Fruit fly (Drosophila melanogaster) whole organism, embryonic: ENCODE data around the gene Fancl.

Source experiments
- Asciz ChIP-seq: fragments of 200-800 bp; sonication (Bioruptor generic); optimal IDR thresholded peaks from 2 replicates; lab custom pipeline; 2017; ENCODE audit warnings: missing biosample characterization, mild to moderate bottlenecking, missing genetic modification characterization, missing genetic modification reagents
- Bgb ChIP-seq: fragments of 200-800 bp; sonication (Bioruptor generic); IDR thresholded peaks from 2 replicates; pipeline ENCODE4 v1.3.6; 2022; ENCODE audit warnings: missing biosample characterization, missing genetic modification characterization; ENCODE audit not compliant: partially characterized antibody
- CG10209 ChIP-seq: fragments of 200-800 bp; sonication (Bioruptor generic); optimal IDR thresholded peaks from 3 replicates; lab custom pipeline; 2017; ENCODE audit warnings: missing biosample characterization, mild to moderate bottlenecking, missing genetic modification characterization, missing genetic modification reagents
- CG10543 ChIP-seq: fragments of 200-800 bp; sonication (Bioruptor generic); optimal IDR thresholded peaks from 3 replicates; lab custom pipeline; 2017; ENCODE audit warnings: missing biosample characterization, mild to moderate bottlenecking, missing genetic modification characterization, moderate library complexity
- CG11504 ChIP-seq: fragments of 200-800 bp; sonication (Bioruptor generic); optimal IDR thresholded peaks from 3 replicates; lab custom pipeline; 2019; ENCODE audit warnings: missing biosample characterization, mild to moderate bottlenecking, missing genetic modification characterization, moderate library complexity
- CG13424 ChIP-seq: fragments of 200-800 bp; sonication (Bioruptor generic); optimal IDR thresholded peaks from 2 replicates; lab custom pipeline; 2019; ENCODE audit warnings: missing biosample characterization, mild to moderate bottlenecking, missing genetic modification characterization, moderate library complexity
- CG13624 ChIP-seq: fragments of 200-800 bp; sonication (Bioruptor generic); optimal IDR thresholded peaks from 2 replicates; lab custom pipeline; 2016; ENCODE audit warnings: missing biosample characterization, missing genetic modification characterization
- CG14050 ChIP-seq: fragments of 200-800 bp; sonication (Bioruptor generic); IDR thresholded peaks from 3 replicates; pipeline ENCODE4 v1.3.6; 2022; ENCODE audit warnings: missing biosample characterization, missing genetic modification characterization
- CG16779 ChIP-seq: fragments of 200-800 bp; sonication (Bioruptor generic); IDR thresholded peaks from 2 replicates; pipeline ENCODE4 v1.3.6; 2022; ENCODE audit warnings: missing biosample characterization, missing genetic modification characterization
- CG18262 ChIP-seq: fragments of 200-800 bp; optimal IDR thresholded peaks from 3 replicates; lab custom pipeline; 2019; ENCODE audit warnings: missing biosample characterization, mild to moderate bottlenecking, missing genetic modification characterization, moderate library complexity
- CG32532 ChIP-seq: fragments of 200-800 bp; sonication (Bioruptor generic); IDR thresholded peaks from 2 replicates; pipeline ENCODE4 v1.3.6; 2022; ENCODE audit warnings: missing biosample characterization, missing genetic modification characterization
- CG32767 ChIP-seq: fragments of 200-800 bp; sonication (Bioruptor generic); IDR thresholded peaks from 2 replicates; pipeline ENCODE4 v1.3.6; 2022; ENCODE audit warnings: missing biosample characterization, missing genetic modification characterization
- CG4360 ChIP-seq: fragments of 200-800 bp; sonication (Bioruptor generic); IDR thresholded peaks from 2 replicates; pipeline ENCODE4 v1.3.6; 2022; ENCODE audit warnings: missing biosample characterization, missing genetic modification characterization
- CG4854 ChIP-seq: fragments of 200-800 bp; sonication (Bioruptor generic); optimal IDR thresholded peaks from 2 replicates; lab custom pipeline; 2016; ENCODE audit warnings: missing biosample characterization, missing genetic modification characterization, inconsistent platforms
- CG7357 ChIP-seq: fragments of 200-800 bp; sonication (Bioruptor generic); IDR thresholded peaks from 3 replicates; pipeline ENCODE4 v1.3.6; 2022; ENCODE audit warnings: missing biosample characterization, missing genetic modification characterization
- D19B ChIP-seq: fragments of 200-800 bp; sonication (Bioruptor generic); optimal IDR thresholded peaks from 2 replicates; lab custom pipeline; 2017; ENCODE audit warnings: missing biosample characterization, mild to moderate bottlenecking, missing genetic modification characterization
- Dip3 ChIP-seq: fragments of 200-800 bp; sonication (Bioruptor generic); optimal IDR thresholded peaks from 3 replicates; lab custom pipeline; 2016; ENCODE audit warnings: missing biosample characterization, missing genetic modification characterization
- Dll ChIP-seq: fragments of 200-800 bp; sonication (Bioruptor generic); IDR thresholded peaks from 4 replicates; pipeline ENCODE4 v1.3.6; 2022; ENCODE audit warnings: missing biosample characterization, missing genetic modification characterization; ENCODE audit not compliant: partially characterized antibody
- Fer2 ChIP-seq: fragments of 200-800 bp; sonication (Bioruptor generic); optimal IDR thresholded peaks from 2 replicates; lab custom pipeline; 2018; ENCODE audit warnings: missing biosample characterization, mild to moderate bottlenecking, missing genetic modification characterization, moderate library complexity
- Fer3 ChIP-seq: fragments of 200-800 bp; sonication (Bioruptor generic); optimal IDR thresholded peaks from 2 replicates; lab custom pipeline; 2018; ENCODE audit warnings: missing biosample characterization, mild to moderate bottlenecking, missing genetic modification characterization, moderate library complexity
- Gug ChIP-seq: fragments of 200-800 bp; sonication (Bioruptor generic); IDR thresholded peaks from 4 replicates; pipeline ENCODE4 v1.3.6; 2022; ENCODE audit warnings: missing biosample characterization, missing genetic modification characterization
- HLHmδ ChIP-seq: fragments of 200-800 bp; sonication (Bioruptor generic); optimal IDR thresholded peaks from 2 replicates; lab custom pipeline; 2018; ENCODE audit warnings: missing biosample characterization, mild to moderate bottlenecking, missing genetic modification characterization, moderate library complexity
- MESR4 ChIP-seq: fragments of 200-800 bp; sonication (Bioruptor generic); optimal IDR thresholded peaks from 2 replicates; lab custom pipeline; 2018; ENCODE audit warnings: missing biosample characterization, mild to moderate bottlenecking, missing genetic modification characterization, moderate library complexity
- Neu2 ChIP-seq: fragments of 200-800 bp; sonication (Bioruptor generic); optimal IDR thresholded peaks from 3 replicates; lab custom pipeline; 2016; ENCODE audit warnings: missing biosample characterization, missing genetic modification characterization, borderline replicate concordance
- Nf-YB ChIP-seq: fragments of 200-800 bp; sonication (Bioruptor generic); optimal IDR thresholded peaks from 3 replicates; lab custom pipeline; 2019; ENCODE audit warnings: missing biosample characterization, mild to moderate bottlenecking, missing genetic modification characterization, moderate library complexity
- NfI ChIP-seq: fragments of 200-800 bp; sonication (Bioruptor generic); optimal IDR thresholded peaks from 3 replicates; lab custom pipeline; 2018; ENCODE audit warnings: missing biosample characterization, mild to moderate bottlenecking, missing genetic modification characterization, moderate library complexity
- Optix ChIP-seq: fragments of 200-800 bp; sonication (Bioruptor generic); IDR thresholded peaks from 3 replicates; pipeline ENCODE4 v1.3.6; 2022; ENCODE audit warnings: missing biosample characterization, missing genetic modification characterization
- Sox100B ChIP-seq: fragments of 200-800 bp; sonication (Bioruptor generic); optimal IDR thresholded peaks from 3 replicates; lab custom pipeline; 2018; ENCODE audit warnings: missing biosample characterization, mild to moderate bottlenecking, missing genetic modification characterization
- Ssrp ChIP-seq: fragments of 200-800 bp; sonication (Bioruptor generic); optimal IDR thresholded peaks from 2 replicates; lab custom pipeline; 2018; ENCODE audit warnings: missing biosample characterization, mild to moderate bottlenecking, missing genetic modification characterization, moderate library complexity
- Taf1 ChIP-seq: fragments of 200-800 bp; sonication (Bioruptor generic); IDR thresholded peaks from 2 replicates; pipeline ENCODE4 v1.3.6; 2022; ENCODE audit warnings: missing biosample characterization, missing genetic modification characterization
- bab2 ChIP-seq: fragments of 200-800 bp; sonication (Bioruptor generic); optimal IDR thresholded peaks from 2 replicates; lab custom pipeline; 2016; ENCODE audit warnings: missing biosample characterization, missing genetic modification characterization
- caup ChIP-seq: fragments of 200-800 bp; sonication (Bioruptor generic); optimal IDR thresholded peaks from 3 replicates; lab custom pipeline; 2017; ENCODE audit warnings: missing biosample characterization, mild to moderate bottlenecking, missing genetic modification characterization, moderate library complexity; ENCODE audit not compliant: severe bottlenecking
- chn ChIP-seq: fragments of 200-800 bp; sonication (Bioruptor generic); optimal IDR thresholded peaks from 2 replicates; lab custom pipeline; 2016; ENCODE audit warnings: missing biosample characterization, missing genetic modification characterization
- ci ChIP-seq: fragments of 200-800 bp; sonication (Bioruptor generic); IDR thresholded peaks from 3 replicates; pipeline ENCODE4 v1.3.6; 2022; ENCODE audit warnings: missing biosample characterization, missing genetic modification characterization
- disco-r ChIP-seq: fragments of 200-800 bp; sonication (Bioruptor generic); optimal IDR thresholded peaks from 2 replicates; lab custom pipeline; 2016; ENCODE audit warnings: missing biosample characterization, missing genetic modification characterization
- fu2 ChIP-seq: fragments of 200-800 bp; sonication (Bioruptor generic); optimal IDR thresholded peaks from 2 replicates; lab custom pipeline; 2016; ENCODE audit warnings: missing biosample characterization, missing genetic modification characterization
- gem ChIP-seq: fragments of 200-800 bp; sonication (Bioruptor generic); optimal IDR thresholded peaks from 2 replicates; lab custom pipeline; 2019; ENCODE audit warnings: missing biosample characterization, mild to moderate bottlenecking, missing genetic modification characterization, moderate library complexity
- mld ChIP-seq: fragments of 200-800 bp; sonication (Bioruptor generic); IDR thresholded peaks from 3 replicates; pipeline ENCODE4 v1.3.6; 2022; ENCODE audit warnings: missing biosample characterization, missing genetic modification characterization; ENCODE audit not compliant: partially characterized antibody
- onecut ChIP-seq: fragments of 200-800 bp; sonication (Bioruptor generic); IDR thresholded peaks from 2 replicates; pipeline ENCODE4 v1.3.6; 2022; ENCODE audit warnings: missing biosample characterization, missing genetic modification characterization
- org-1 ChIP-seq: fragments of 200-800 bp; sonication (Bioruptor generic); optimal IDR thresholded peaks from 2 replicates; lab custom pipeline; 2017; ENCODE audit warnings: missing biosample characterization, missing genetic modification characterization
- run ChIP-seq: fragments of 200-800 bp; sonication (Bioruptor generic); optimal IDR thresholded peaks from 3 replicates; lab custom pipeline; 2018; ENCODE audit warnings: missing biosample characterization, mild to moderate bottlenecking, missing genetic modification characterization
- sisA ChIP-seq: fragments of 200-800 bp; sonication (Bioruptor generic); IDR thresholded peaks from 2 replicates; pipeline ENCODE4 v1.3.6; 2022; ENCODE audit warnings: missing biosample characterization, missing genetic modification characterization
- so ChIP-seq: fragments of 200-800 bp; sonication (Bioruptor generic); IDR thresholded peaks from 3 replicates; pipeline ENCODE4 v1.3.6; 2022; ENCODE audit warnings: missing biosample characterization, missing genetic modification characterization
- tll ChIP-seq, 2 experiments: fragments of 200-800 bp in 1 of 2; fragments of >200 bp in 1 of 2; sonication (Bioruptor generic) in 1 of 2; optimal IDR thresholded peaks; 2 replicates each; lab custom pipeline; 2017 to 2019; ENCODE audit warnings: missing biosample characterization in 2 of 2, missing genetic modification characterization in 2 of 2, mild to moderate bottlenecking in 1 of 2, moderate library complexity in 1 of 2
- unpg ChIP-seq: fragments of 200-800 bp; sonication (Bioruptor generic); optimal IDR thresholded peaks from 3 replicates; lab custom pipeline; 2018; ENCODE audit warnings: missing biosample characterization, mild to moderate bottlenecking, missing genetic modification characterization, moderate library complexity
- z ChIP-seq: fragments of 200-800 bp; sonication (Bioruptor generic); IDR thresholded peaks from 3 replicates; pipeline ENCODE4 v1.3.6; 2022; ENCODE audit warnings: missing biosample characterization, missing genetic modification characterization
- zen ChIP-seq: fragments of 200-800 bp; sonication (Bioruptor generic); optimal IDR thresholded peaks from 3 replicates; lab custom pipeline; 2018; ENCODE audit warnings: missing biosample characterization, mild to moderate bottlenecking, missing genetic modification characterization, moderate library complexity

The Fancl gene

DNA sequence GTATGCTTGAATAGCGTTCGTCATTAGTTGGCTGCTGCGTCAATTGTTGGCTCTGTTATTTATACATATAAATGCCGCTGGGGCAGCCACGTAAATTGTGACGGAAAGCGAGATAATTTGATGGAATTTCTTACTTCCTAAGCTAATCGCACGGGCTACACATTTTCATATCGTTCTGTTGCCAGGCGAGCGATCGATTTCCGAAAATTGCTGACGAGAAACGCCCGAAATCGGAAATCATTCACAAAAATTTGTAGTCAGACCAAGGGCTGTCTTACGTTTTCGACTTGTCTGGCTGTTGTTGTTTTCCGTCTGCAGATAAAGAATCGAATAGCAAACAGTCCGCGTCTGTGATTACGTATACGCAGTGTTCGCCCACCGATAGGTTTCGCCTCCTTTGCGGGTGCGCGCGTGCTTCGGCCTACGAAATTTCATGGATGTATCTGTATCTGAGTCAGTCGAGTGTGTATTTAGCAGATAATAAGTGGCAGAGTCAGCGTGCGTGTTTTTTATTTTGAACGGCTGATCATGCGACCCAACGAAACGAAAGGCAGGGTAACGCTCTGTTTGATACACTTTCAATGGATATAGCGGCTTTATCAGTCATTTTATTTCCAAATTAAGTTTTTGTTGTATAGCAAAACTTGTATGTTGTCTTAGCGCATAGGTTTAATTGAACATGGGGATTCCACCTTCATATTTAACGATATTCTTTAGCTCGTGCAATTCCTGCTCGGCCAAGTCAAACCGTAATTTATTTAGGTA lies 45.0 kb upstream of the Fancl start (continued):
- TF ChIP-seq Nf-YB (GFP tag; lab: Kevin White, UChicago) (peak; percentile 42), zen (tag; lab: Kevin White, UChicago) (peak; percentile 10), CG4360 (peak; percentile 36; the same call in 1 of the 2 replicates), CG13624 (GFP tag; lab: Kevin White, UChicago) (peak; percentile 67), MESR4 (GFP tag; lab: Kevin White, UChicago) (no peak), CG4854 (GFP tag; lab: Kevin White, UChicago) (no peak), z (GFP tag; lab: Robert Waterston, UW) (no peak), Optix (GFP tag; lab: Robert Waterston, UW) (no peak; the same call in 2 of the 3 replicates), D19B (peak; percentile 84), Fer2 (peak; percentile 43), run (tag; lab: Kevin White, UChicago) (peak; percentile 25), CG32532 (GFP tag; lab: Robert Waterston, UW) (peak; percentile 79), tll (GFP tag; optimal IDR thresholded peaks at IDR 0.05; lab: Kevin White, UChicago) (no peak), caup (GFP tag; lab: Kevin White, UChicago) (peak; percentile 71), CG13424 (tag; lab: Kevin White, UChicago) (peak; percentile 75), Fer3 (tag; lab: Kevin White, UChicago) (peak; percentile 83), so (GFP tag; lab: Robert Waterston, UW) (peak; percentile 62; the same call in 1 of the 3 replicates), Sox100B (GFP tag; lab: Kevin White, UChicago) (peak; percentile 70), sisA (peak; percentile 45; the same call in 1 of the 2 replicates), Dll (0 out of 4 replicates have a peak, but pooled peaks have one; percentile 37), Asciz (GFP tag; lab: Kevin White, UChicago) (peak; percentile 55), fu2 (GFP tag; lab: Kevin White, UChicago) (peak; percentile 34), CG18262 (tag; lab: Kevin White, UChicago) (peak; percentile 59), bab2 (GFP tag; lab: Kevin White, UChicago) (peak; percentile 66), Dip3 (GFP tag; lab: Kevin White, UChicago) (peak; percentile 60), disco-r (GFP tag; lab: Kevin White, UChicago) (peak; percentile 24), chn (GFP tag; lab: Kevin White, UChicago) (no peak), CG10543 (GFP tag; lab: Kevin White, UChicago) (peak; percentile 97), Ssrp (tag; lab: Kevin White, UChicago) (peak; percentile 48), mld (GFP tag; lab: Robert Waterston, UW) (no peak), NfI (peak; percentile 76), unpg (peak; percentile 74), gem (peak; percentile 83), ci (GFP tag; lab: Robert Waterston, UW) (peak; percentile 75), Neu2 (GFP tag; lab: Kevin White, UChicago) (no peak), CG16779 (GFP tag; lab: Robert Waterston, UW) (peak; percentile 59; the same call in 1 of the 2 replicates), CG7357 (peak; percentile 63), org-1 (peak; percentile 72), CG14050 (GFP tag; lab: Robert Waterston, UW) (peak; percentile 34; the same call in 1 of the 3 replicates), Gug (GFP tag; lab: Robert Waterston, UW) (peak; percentile 58; the same call in 2 of the 4 replicates), HLHmδ (GFP tag; lab: Kevin White, UChicago) (peak; percentile 30), CG10209 (GFP tag; lab: Kevin White, UChicago) (peak; percentile 71), CG11504 (peak; percentile 79), Taf1 (GFP tag; lab: Robert Waterston, UW) (peak; percentile 50; the same call in 1 of the 2 replicates), onecut (peak; percentile 49; the same call in 1 of the 2 replicates), CG32767 (GFP tag; lab: Robert Waterston, UW) (peak; percentile 65; the same call in 1 of the 2 replicates), Bgb (GFP tag; lab: Robert Waterston, UW) (no peak)
